Worm (Caenorhabditis elegans) whole organism, L3 larva: ENCODE data around the gene K04F1.9.

Experiments used
- elt-1 ChIP-seq: fragments of 150-350 bp; optimal IDR thresholded peaks from 2 replicates; lab custom pipeline; 2014; ENCODE audit warnings: missing biosample characterization, missing genetic modification characterization
- elt-3 ChIP-seq, 3 experiments: fragments of 150-350 bp in 1 of 3; sonication (generic microtip) in 2 of 3; optimal IDR thresholded peaks; 2 replicates in 2 of 3; 4 replicates in 1 of 3; lab custom pipeline; 2014 to 2017; ENCODE audit warnings: missing biosample characterization in 3 of 3, missing genetic modification characterization in 3 of 3
- fos-1 ChIP-seq: fragments of 150-350 bp; optimal IDR thresholded peaks from 2 replicates; lab custom pipeline; 2014; ENCODE audit warnings: missing biosample characterization, missing genetic modification characterization
- lin-15B ChIP-seq: fragments of 150-350 bp; optimal IDR thresholded peaks from 2 replicates; lab custom pipeline; 2014; ENCODE audit warnings: missing biosample characterization, missing genetic modification characterization
- lin-39 ChIP-seq: fragments of 150-350 bp; optimal IDR thresholded peaks from 2 replicates; lab custom pipeline; 2018; ENCODE audit warnings: missing biosample characterization, missing genetic modification reagents, missing genetic modification characterization
- nhr-25 ChIP-seq: sonication (generic microtip); optimal IDR thresholded peaks from 2 replicates; lab custom pipeline; 2017; ENCODE audit warnings: missing biosample characterization, missing genetic modification characterization
- nhr-28 ChIP-seq: fragments of 150-350 bp; optimal IDR thresholded peaks from 2 replicates; lab custom pipeline; 2014; ENCODE audit warnings: missing biosample characterization, missing genetic modification characterization
- nhr-43 ChIP-seq: sonication (generic microtip); optimal IDR thresholded peaks from 2 replicates; lab custom pipeline; 2016; ENCODE audit warnings: mild to moderate bottlenecking, missing genetic modification characterization, missing compliant biosample characterization; ENCODE audit not compliant: poor library complexity, severe bottlenecking
- pha-4 ChIP-seq: fragments of 150-350 bp; optimal IDR thresholded peaks from 2 replicates; lab custom pipeline; 2014; ENCODE audit warnings: missing biosample characterization, missing genetic modification reagents, missing genetic modification characterization
- pqm-1 ChIP-seq: fragments of 150-350 bp; optimal IDR thresholded peaks from 2 replicates; lab custom pipeline; 2017; ENCODE audit warnings: missing biosample characterization, missing genetic modification characterization, inconsistent platforms
- snpc-4 ChIP-seq: fragments of 150-350 bp; optimal IDR thresholded peaks from 2 replicates; lab custom pipeline; 2014; ENCODE audit warnings: missing biosample characterization, missing genetic modification characterization
- tbx-2 ChIP-seq: sonication (generic microtip); optimal IDR thresholded peaks from 2 replicates; lab custom pipeline; 2016; ENCODE audit warnings: mild to moderate bottlenecking, missing genetic modification characterization, missing compliant biosample characterization
- zag-1 ChIP-seq: fragments of 150-350 bp; optimal IDR thresholded peaks from 2 replicates; lab custom pipeline; 2014; ENCODE audit warnings: missing biosample characterization, missing genetic modification characterization

DNA sequence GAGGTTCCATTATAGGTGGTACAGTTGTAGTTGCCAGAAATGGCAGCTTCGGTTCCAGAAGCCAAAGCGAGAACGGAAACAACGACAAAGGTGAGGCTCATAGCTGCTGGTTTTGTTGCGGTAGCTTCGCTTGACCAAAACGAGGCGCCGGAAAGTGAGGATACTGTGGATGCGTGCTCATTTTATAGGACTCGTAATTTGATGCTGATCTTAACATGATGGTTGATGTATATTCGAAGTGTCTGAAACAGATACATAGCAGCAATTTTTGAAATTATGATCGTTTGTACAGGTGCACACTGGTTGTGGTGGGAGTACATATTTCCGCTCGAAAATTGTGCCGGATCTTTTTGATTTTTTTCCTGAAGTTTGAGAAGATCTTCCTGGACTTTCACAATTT, 33.9 kb upstream of the K04F1.9 start, which contains the start of gene Y46H3D.8:
- no peak for TF ChIP-seq nhr-43
- no peak for TF ChIP-seq elt-3 (tag; optimal IDR thresholded peaks at IDR 0.05; lab: Kevin White, UChicago)
- no peak for TF ChIP-seq lin-15B
- no peak for TF ChIP-seq snpc-4
- TF ChIP-seq zag-1 (tag; lab: Kevin White, UChicago): no peak
- no peak for TF ChIP-seq lin-39 (tag; lab: Kevin White, UChicago)
- TF ChIP-seq nhr-25 (tag; lab: Kevin White, UChicago): no peak
- no peak for TF ChIP-seq elt-1 (tag; lab: Kevin White, UChicago)
- TF ChIP-seq pqm-1 (tag; lab: Kevin White, UChicago): no peak
- TF ChIP-seq fos-1: no peak
- no peak for TF ChIP-seq tbx-2
- TF ChIP-seq pha-4 (tag; lab: Kevin White, UChicago): no peak
- TF ChIP-seq nhr-28 (tag; lab: Kevin White, UChicago): no peak
